Fruit fly (Drosophila melanogaster) whole organism, embryonic: ENCODE results near the gene CG15353.

ENCODE experiments used
- Ada2b ChIP-seq: fragments of 200-800 bp; sonication (Bioruptor generic); IDR thresholded peaks from 2 replicates; pipeline ENCODE4 v1.3.6; 2022; ENCODE audit warnings: missing biosample characterization, missing genetic modification characterization
- CG1024 ChIP-seq: fragments of 200-800 bp; sonication (Bioruptor generic); IDR thresholded peaks from 2 replicates; pipeline ENCODE4 v1.3.6; 2022; ENCODE audit warnings: missing biosample characterization, missing genetic modification characterization
- CG10543 ChIP-seq: fragments of 200-800 bp; sonication (Bioruptor generic); optimal IDR thresholded peaks from 3 replicates; lab custom pipeline; 2017; ENCODE audit warnings: missing biosample characterization, mild to moderate bottlenecking, missing genetic modification characterization, moderate library complexity
- CG10979 ChIP-seq: fragments of 200-800 bp; sonication (Bioruptor generic); optimal IDR thresholded peaks from 2 replicates; lab custom pipeline; 2018; ENCODE audit warnings: missing biosample characterization, mild to moderate bottlenecking, missing genetic modification characterization, moderate library complexity
- CG11247 ChIP-seq: fragments of 200-800 bp; sonication (Bioruptor generic); IDR thresholded peaks from 2 replicates; pipeline ENCODE4 v1.3.6; 2022; ENCODE audit warnings: missing biosample characterization, missing genetic modification characterization
- CG11723 ChIP-seq: fragments of 200-800 bp; sonication (Bioruptor generic); optimal IDR thresholded peaks from 2 replicates; lab custom pipeline; 2017; ENCODE audit warnings: missing biosample characterization, mild to moderate bottlenecking, missing genetic modification characterization
- CG12104 ChIP-seq: fragments of 200-800 bp; sonication (Bioruptor generic); optimal IDR thresholded peaks from 3 replicates; lab custom pipeline; 2016; ENCODE audit warnings: missing biosample characterization, missing genetic modification characterization
- CG1603 ChIP-seq: fragments of 200-800 bp; sonication (Bioruptor generic); optimal IDR thresholded peaks from 2 replicates; lab custom pipeline; 2019; ENCODE audit warnings: missing biosample characterization, mild to moderate bottlenecking, missing genetic modification characterization, moderate library complexity
- CG16863 ChIP-seq: fragments of 200-800 bp; sonication (Bioruptor generic); optimal IDR thresholded peaks from 3 replicates; lab custom pipeline; 2016; ENCODE audit warnings: missing biosample characterization, missing genetic modification characterization
- CG17328 ChIP-seq: fragments of 200-800 bp; sonication (Bioruptor generic); IDR thresholded peaks from 2 replicates; pipeline ENCODE4 v1.3.6; 2022; ENCODE audit warnings: missing biosample characterization, missing genetic modification characterization
- CG17361 ChIP-seq: fragments of 200-800 bp; sonication (Bioruptor generic); IDR thresholded peaks from 3 replicates; pipeline ENCODE4 v1.3.6; 2022; ENCODE audit warnings: missing biosample characterization, missing genetic modification characterization
- CG2712 ChIP-seq: fragments of 200-800 bp; optimal IDR thresholded peaks from 3 replicates; lab custom pipeline; 2019; ENCODE audit warnings: missing biosample characterization, mild to moderate bottlenecking, missing genetic modification characterization, moderate library complexity
- CG2889 ChIP-seq: fragments of 200-800 bp; sonication (Bioruptor generic); IDR thresholded peaks from 3 replicates; pipeline ENCODE4 v1.3.6; 2022; ENCODE audit warnings: missing biosample characterization, missing genetic modification characterization
- CG33213 ChIP-seq: fragments of 200-800 bp; sonication (Bioruptor generic); optimal IDR thresholded peaks from 3 replicates; lab custom pipeline; 2016; ENCODE audit warnings: missing biosample characterization, missing genetic modification characterization
- CG34376 ChIP-seq: fragments of 200-800 bp; sonication (Bioruptor generic); optimal IDR thresholded peaks from 2 replicates; lab custom pipeline; 2018; ENCODE audit warnings: missing biosample characterization, mild to moderate bottlenecking, missing genetic modification characterization
- CG4360 ChIP-seq: fragments of 200-800 bp; sonication (Bioruptor generic); IDR thresholded peaks from 2 replicates; pipeline ENCODE4 v1.3.6; 2022; ENCODE audit warnings: missing biosample characterization, missing genetic modification characterization
- CG43689 ChIP-seq: fragments of 200-800 bp; sonication (Bioruptor generic); IDR thresholded peaks from 2 replicates; pipeline ENCODE4 v1.3.6; 2022; ENCODE audit warnings: missing biosample characterization, missing genetic modification characterization
- CG7928 ChIP-seq: fragments of 200-800 bp; sonication (Bioruptor generic); optimal IDR thresholded peaks from 2 replicates; lab custom pipeline; 2017; ENCODE audit warnings: missing biosample characterization, mild to moderate bottlenecking, missing genetic modification characterization
- CG7987 ChIP-seq: fragments of 200-800 bp; sonication (Bioruptor generic); optimal IDR thresholded peaks from 2 replicates; lab custom pipeline; 2018; ENCODE audit warnings: missing biosample characterization, mild to moderate bottlenecking, missing genetic modification characterization, moderate library complexity
- Camta ChIP-seq: fragments of 200-800 bp; sonication (Bioruptor generic); optimal IDR thresholded peaks from 2 replicates; lab custom pipeline; 2016; ENCODE audit warnings: missing biosample characterization, missing genetic modification characterization
- Dad ChIP-seq: fragments of 200-800 bp; sonication (Bioruptor generic); optimal IDR thresholded peaks from 3 replicates; lab custom pipeline; 2016; ENCODE audit warnings: missing biosample characterization, missing genetic modification characterization
- Doc3 ChIP-seq: fragments of 200-800 bp; sonication (Bioruptor generic); IDR thresholded peaks from 3 replicates; pipeline ENCODE4 v1.3.6; 2022; ENCODE audit warnings: missing biosample characterization, missing genetic modification characterization; ENCODE audit not compliant: partially characterized antibody
- Ets65A ChIP-seq: fragments of 200-800 bp; sonication (Bioruptor generic); peaks from one replicate; lab custom pipeline; 2016; ENCODE audit warnings: missing biosample characterization, missing genetic modification characterization
- HLH3B ChIP-seq: fragments of 200-800 bp; sonication (Bioruptor generic); IDR thresholded peaks from 2 replicates; pipeline ENCODE4 v1.3.6; 2022; ENCODE audit warnings: missing biosample characterization, missing genetic modification characterization
- Hmr ChIP-seq: fragments of 200-800 bp; sonication (Bioruptor generic); optimal IDR thresholded peaks from 3 replicates; lab custom pipeline; 2017; ENCODE audit warnings: mild to moderate bottlenecking, missing biosample characterization, missing genetic modification reagents, missing genetic modification characterization
- NK7.1 ChIP-seq: fragments of 200-800 bp; sonication (Bioruptor generic); optimal IDR thresholded peaks from 3 replicates; lab custom pipeline; 2016; ENCODE audit warnings: missing biosample characterization, missing genetic modification characterization
- Oli ChIP-seq: fragments of 200-800 bp; sonication (Bioruptor generic); optimal IDR thresholded peaks from 2 replicates; lab custom pipeline; 2018; ENCODE audit warnings: missing biosample characterization, mild to moderate bottlenecking, missing genetic modification characterization, moderate library complexity
- Sox102F ChIP-seq: fragments of 200-800 bp; sonication (Bioruptor generic); optimal IDR thresholded peaks from 2 replicates; lab custom pipeline; 2018; ENCODE audit warnings: missing biosample characterization, mild to moderate bottlenecking, missing genetic modification characterization, moderate library complexity
- Usf ChIP-seq: fragments of 200-800 bp; sonication (Bioruptor generic); optimal IDR thresholded peaks from 2 replicates; lab custom pipeline; 2017; ENCODE audit warnings: missing genotype, missing biosample characterization, missing genetic modification characterization
- Xrp1 ChIP-seq: fragments of 200-800 bp; sonication (Bioruptor generic); IDR thresholded peaks from 2 replicates; pipeline ENCODE4 v1.3.6; 2022; ENCODE audit warnings: missing biosample characterization, missing genetic modification characterization
- ara ChIP-seq: fragments of 200-800 bp; sonication (Bioruptor generic); IDR thresholded peaks from 2 replicates; pipeline ENCODE4 v1.3.6; 2022; ENCODE audit warnings: missing biosample characterization, missing genetic modification characterization
- ash1 ChIP-seq: fragments of 200-800 bp; sonication (Bioruptor generic); optimal IDR thresholded peaks from 2 replicates; lab custom pipeline; 2018; ENCODE audit warnings: missing biosample characterization, mild to moderate bottlenecking, missing genetic modification characterization
- bsh ChIP-seq, 2 experiments: fragments of 200-800 bp; sonication (Bioruptor generic); optimal IDR thresholded peaks; 2 replicates each; lab custom pipeline; 2017 to 2018; ENCODE audit warnings: mild to moderate bottlenecking in 2 of 2, missing biosample characterization in 2 of 2, missing genetic modification characterization in 2 of 2, moderate library complexity in 1 of 2
- dan ChIP-seq: fragments of 200-800 bp; sonication (Bioruptor generic); IDR thresholded peaks from 2 replicates; pipeline ENCODE4 v1.3.6; 2022; ENCODE audit warnings: missing biosample characterization, missing genetic modification characterization
- dimm ChIP-seq: fragments of 200-800 bp; sonication (Bioruptor generic); IDR thresholded peaks from 2 replicates; pipeline ENCODE4 v1.3.6; 2022; ENCODE audit warnings: missing biosample characterization, missing genetic modification characterization
- dm ChIP-seq: fragments of 200-800 bp; sonication (Bioruptor generic); optimal IDR thresholded peaks from 3 replicates; lab custom pipeline; 2016; ENCODE audit warnings: missing biosample characterization, missing genetic modification characterization
- esg ChIP-seq: fragments of 200-800 bp; sonication (Bioruptor generic); conservative IDR thresholded peaks from 2 replicates; pipeline ENCODE4 v1.3.6; 2022; ENCODE audit warnings: missing biosample characterization, missing genetic modification characterization
- gem ChIP-seq: fragments of 200-800 bp; sonication (Bioruptor generic); optimal IDR thresholded peaks from 2 replicates; lab custom pipeline; 2019; ENCODE audit warnings: missing biosample characterization, mild to moderate bottlenecking, missing genetic modification characterization, moderate library complexity
- h ChIP-seq: fragments of >200 bp; optimal IDR thresholded peaks from 2 replicates; lab custom pipeline; 2017
- jigr1 ChIP-seq: fragments of 200-800 bp; sonication (Bioruptor generic); IDR thresholded peaks from 3 replicates; pipeline ENCODE4 v1.3.6; 2022; ENCODE audit warnings: missing biosample characterization, missing genetic modification characterization
- lmd ChIP-seq: fragments of 200-800 bp; sonication (Bioruptor generic); IDR thresholded peaks from 2 replicates; pipeline ENCODE4 v1.3.6; 2022; ENCODE audit warnings: missing biosample characterization, missing genetic modification characterization
- onecut ChIP-seq: fragments of 200-800 bp; sonication (Bioruptor generic); IDR thresholded peaks from 2 replicates; pipeline ENCODE4 v1.3.6; 2022; ENCODE audit warnings: missing biosample characterization, missing genetic modification characterization
- org-1 ChIP-seq: fragments of 200-800 bp; sonication (Bioruptor generic); optimal IDR thresholded peaks from 2 replicates; lab custom pipeline; 2017; ENCODE audit warnings: missing biosample characterization, missing genetic modification characterization
- pita ChIP-seq: fragments of 200-800 bp; sonication (Bioruptor generic); optimal IDR thresholded peaks from 2 replicates; lab custom pipeline; 2017; ENCODE audit warnings: missing biosample characterization, mild to moderate bottlenecking, missing genetic modification characterization
- row ChIP-seq: fragments of 200-800 bp; sonication (Bioruptor generic); IDR thresholded peaks from 3 replicates; pipeline ENCODE4 v1.3.6; 2022; ENCODE audit warnings: missing biosample characterization, missing genetic modification characterization
- run ChIP-seq: fragments of 200-800 bp; sonication (Bioruptor generic); optimal IDR thresholded peaks from 3 replicates; lab custom pipeline; 2018; ENCODE audit warnings: missing biosample characterization, mild to moderate bottlenecking, missing genetic modification characterization
- sens ChIP-seq: fragments of 200-800 bp; sonication (Bioruptor generic); peaks from one replicate; lab custom pipeline; 2016; ENCODE audit warnings: missing biosample characterization, missing genetic modification characterization
- sisA ChIP-seq: fragments of 200-800 bp; sonication (Bioruptor generic); IDR thresholded peaks from 2 replicates; pipeline ENCODE4 v1.3.6; 2022; ENCODE audit warnings: missing biosample characterization, missing genetic modification characterization
- slbo ChIP-seq: fragments of 200-800 bp; sonication (Bioruptor generic); IDR thresholded peaks from 2 replicates; pipeline ENCODE4 v1.3.6; 2022; ENCODE audit warnings: missing biosample characterization, missing genetic modification characterization
- zfh1 ChIP-seq: fragments of 200-800 bp; sonication (Bioruptor generic); IDR thresholded peaks from 3 replicates; pipeline ENCODE4 v1.3.6; 2022; ENCODE audit warnings: missing biosample characterization, missing genetic modification characterization
- zfh2 ChIP-seq: fragments of 200-800 bp; sonication (Bioruptor generic); optimal IDR thresholded peaks from 2 replicates; lab custom pipeline; 2016; ENCODE audit warnings: missing biosample characterization, missing genetic modification characterization

The CG15353 gene

DNA sequence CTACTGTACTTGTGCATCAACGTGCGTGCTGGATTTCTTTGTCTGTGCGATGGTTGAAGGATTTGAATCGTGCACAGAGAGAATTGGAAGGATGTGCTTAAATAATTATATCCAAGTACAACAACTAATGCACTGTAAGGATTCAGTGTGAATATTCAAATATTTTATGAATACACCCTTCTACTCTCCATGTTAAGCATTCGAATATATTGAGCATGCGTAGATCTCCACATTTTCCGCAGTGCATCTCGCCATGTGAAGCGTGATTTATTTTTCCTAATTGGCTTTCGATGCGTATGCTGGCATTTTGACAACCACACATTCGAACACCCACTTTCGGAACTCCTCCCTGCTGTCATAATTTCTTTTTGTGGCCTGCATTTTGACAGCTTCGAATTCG lies 46.9 kb downstream of the CG15353 start:
- TF ChIP-seq Hmr (GFP tag; lab: Kevin White, UChicago): no peak
- TF ChIP-seq Sox102F (GFP tag; lab: Kevin White, UChicago): peak; percentile 11
- peak; percentile 40; the same call in 1 of the 3 replicates for TF ChIP-seq zfh1 (GFP tag; lab: Robert Waterston, UW)
- TF ChIP-seq CG10979 (tag; lab: Kevin White, UChicago): peak; percentile 6
- peak in 1 of 2 experiments; percentile 23 for TF ChIP-seq bsh (GFP tag; optimal IDR thresholded peaks at IDR 0.05; lab: Kevin White, UChicago)
- TF ChIP-seq row (GFP tag; lab: Robert Waterston, UW): peak; percentile 37; the same call in 1 of the 3 replicates
- no peak for TF ChIP-seq CG7928 (GFP tag; lab: Kevin White, UChicago)
- TF ChIP-seq Ets65A (GFP tag; lab: Kevin White, UChicago): peak; percentile 40
- peak; percentile 71 for TF ChIP-seq sens
- TF ChIP-seq CG1603 (tag; lab: Kevin White, UChicago): peak; percentile 48
- peak; percentile 28 for TF ChIP-seq gem (tag; lab: Kevin White, UChicago)
- TF ChIP-seq CG1024 (GFP tag; lab: Robert Waterston, UW): peak; percentile 42; the same call in 1 of the 2 replicates
- no peak for TF ChIP-seq ara (GFP tag; lab: Robert Waterston, UW)
- 0 out of 2 replicates have a peak, but pooled peaks have one; percentile 21 for TF ChIP-seq lmd
- TF ChIP-seq CG4360: no peak

- TF ChIP-seq Usf (GFP tag; lab: Kevin White, UChicago): no peak
- peak; percentile 27; the same call in 1 of the 2 replicates for TF ChIP-seq slbo (GFP tag; lab: Robert Waterston, UW)
- TF ChIP-seq Oli (tag; lab: Kevin White, UChicago): peak; percentile 11
- TF ChIP-seq CG10543 (GFP tag; lab: Kevin White, UChicago): no peak
- TF ChIP-seq dan (GFP tag; lab: Robert Waterston, UW): no peak
- no peak for TF ChIP-seq run
- TF ChIP-seq dimm: no peak
- TF ChIP-seq ash1 (GFP tag; lab: Kevin White, UChicago): no peak
- TF ChIP-seq CG34376: no peak
- TF ChIP-seq dm (GFP tag; lab: Kevin White, UChicago): no peak
- peak; percentile 0 for TF ChIP-seq CG2712 (tag; lab: Kevin White, UChicago)
- peak; percentile 40; the same call in 1 of the 2 replicates for TF ChIP-seq esg (GFP tag; lab: Robert Waterston, UW)
- TF ChIP-seq jigr1 (GFP tag; lab: Robert Waterston, UW): no peak
- TF ChIP-seq row (GFP tag; lab: Robert Waterston, UW): peak; percentile 63
- TF ChIP-seq CG11247: no peak
- TF ChIP-seq Doc3 (GFP tag; lab: Robert Waterston, UW): no peak
- no peak for TF ChIP-seq CG16863 (GFP tag; lab: Kevin White, UChicago)
- no peak for TF ChIP-seq CG33213 (GFP tag; lab: Kevin White, UChicago)
- TF ChIP-seq HLH3B: 0 out of 2 replicates have a peak, but pooled peaks have one; percentile 10
- TF ChIP-seq sisA (GFP tag; lab: Robert Waterston, UW): peak; percentile 38
- TF ChIP-seq h (lab: Kevin White, UChicago): no peak
- no peak for TF ChIP-seq onecut (GFP tag; lab: Robert Waterston, UW)
- TF ChIP-seq CG17328 (GFP tag; lab: Robert Waterston, UW): peak; percentile 31; the same call in 1 of the 2 replicates
- TF ChIP-seq CG2889 (GFP tag; lab: Robert Waterston, UW): no peak
- no peak for TF ChIP-seq CG7987 (GFP tag; lab: Kevin White, UChicago)
- no peak for TF ChIP-seq NK7.1 (GFP tag; lab: Kevin White, UChicago)
- peak; percentile 59; the same call in 2 of the 3 replicates for TF ChIP-seq zfh1 (GFP tag; lab: Robert Waterston, UW)
- no peak for TF ChIP-seq zfh2
- no peak for TF ChIP-seq Camta (GFP tag; lab: Kevin White, UChicago)
- no peak for TF ChIP-seq CG17361
- TF ChIP-seq Xrp1 (GFP tag; lab: Robert Waterston, UW): peak; percentile 36; the same call in 1 of the 2 replicates
- peak; percentile 58 for TF ChIP-seq gem (tag; lab: Kevin White, UChicago)
- no peak for TF ChIP-seq CG12104 (GFP tag; lab: Kevin White, UChicago)
- no peak for TF ChIP-seq pita (GFP tag; lab: Kevin White, UChicago)
- TF ChIP-seq Ada2b (GFP tag; lab: Robert Waterston, UW): no peak
- no peak for TF ChIP-seq org-1
- no peak for TF ChIP-seq CG11723 (GFP tag; lab: Kevin White, UChicago)
- no peak for TF ChIP-seq Dad (GFP tag; lab: Kevin White, UChicago)
- no peak for TF ChIP-seq CG43689
- TF ChIP-seq CG1603 (tag; lab: Kevin White, UChicago): peak; percentile 52
These were observed 47.6 kb downstream of the CG15353 start for dm6 chr2L:1959420-1959819.
